Worm (Caenorhabditis elegans) whole organism, L4 larva: ENCODE measurements around the gene F26F2.11.

Source experiments
- F26F4.8 ChIP-seq: fragments of 200-800 bp; sonication (Bioruptor generic); conservative IDR thresholded peaks from 2 replicates; pipeline ENCODE4 v1.3.6; 2022; ENCODE audit warnings: missing genetic modification characterization, missing compliant biosample characterization
- F44E2.7 ChIP-seq: fragments of 200-800 bp; sonication (Bioruptor generic); IDR thresholded peaks from 2 replicates; pipeline ENCODE4 v2.1.2; 2022; ENCODE audit warnings: missing genetic modification characterization, missing compliant biosample characterization
- T20F7.1 ChIP-seq: fragments of 200-800 bp; sonication (Bioruptor generic); optimal IDR thresholded peaks from 2 replicates; lab custom pipeline; 2018; ENCODE audit warnings: mild to moderate bottlenecking, missing genetic modification characterization, missing compliant biosample characterization
- Y48G9A.11 ChIP-seq: fragments of 200-800 bp; sonication (Bioruptor generic); IDR thresholded peaks from 2 replicates; pipeline ENCODE4 v1.3.6; 2022; ENCODE audit warnings: missing genetic modification reagents, missing genetic modification characterization, missing compliant biosample characterization
- Y5F2A.4 ChIP-seq: fragments of 200-800 bp; sonication (Bioruptor generic); optimal IDR thresholded peaks from 2 replicates; lab custom pipeline; 2018; ENCODE audit warnings: mild to moderate bottlenecking, missing genetic modification characterization, missing compliant biosample characterization
- ZK337.2 ChIP-seq: fragments of 200-800 bp; sonication (Bioruptor generic); IDR thresholded peaks from 2 replicates; pipeline ENCODE4 v1.3.6; 2022; ENCODE audit warnings: missing genetic modification reagents, missing genetic modification characterization, missing compliant biosample characterization
- aha-1 ChIP-seq: fragments of 150-350 bp; peaks from one replicate; lab custom pipeline; 2014; ENCODE audit warnings: missing biosample characterization, missing genetic modification characterization
- arid-1 ChIP-seq: fragments of 200-800 bp; sonication (Bioruptor generic); conservative IDR thresholded peaks from 2 replicates; pipeline ENCODE4 v1.3.6; 2022; ENCODE audit warnings: missing genetic modification reagents, missing genetic modification characterization, missing compliant biosample characterization
- attf-4 ChIP-seq: sonication (generic microtip); optimal IDR thresholded peaks from 3 replicates; lab custom pipeline; 2017; ENCODE audit warnings: missing biosample characterization, missing genetic modification characterization
- ceh-28 ChIP-seq: fragments of 150-350 bp; optimal IDR thresholded peaks from 2 replicates; lab custom pipeline; 2014; ENCODE audit warnings: missing biosample characterization, missing genetic modification reagents, missing genetic modification characterization
- ceh-62 ChIP-seq: sonication (generic microtip); optimal IDR thresholded peaks from 2 replicates; lab custom pipeline; 2017; ENCODE audit warnings: missing biosample characterization, missing genetic modification characterization
- ceh-82 ChIP-seq: sonication (generic microtip); optimal IDR thresholded peaks from 2 replicates; lab custom pipeline; 2017; ENCODE audit warnings: missing biosample characterization, missing genetic modification characterization
- daf-19 ChIP-seq: fragments of 200-800 bp; sonication (Bioruptor generic); conservative IDR thresholded peaks from 2 replicates; pipeline ENCODE4 v1.3.6; 2022; ENCODE audit warnings: missing genetic modification characterization, missing compliant biosample characterization
- dpl-1 ChIP-seq: fragments of 150-350 bp; optimal IDR thresholded peaks from 2 replicates; lab custom pipeline; 2014; ENCODE audit warnings: missing biosample characterization, missing genetic modification reagents, missing genetic modification characterization
- duxl-1 ChIP-seq: sonication (generic microtip); optimal IDR thresholded peaks from 2 replicates; lab custom pipeline; 2016; ENCODE audit warnings: mild to moderate bottlenecking, missing genetic modification characterization, moderate library complexity, missing compliant biosample characterization; ENCODE audit not compliant: poor library complexity
- egl-43 ChIP-seq: fragments of 200-800 bp; sonication (Bioruptor generic); IDR thresholded peaks from 2 replicates; pipeline ENCODE4 v1.3.6; 2022; ENCODE audit warnings: missing genetic modification reagents, missing genetic modification characterization, missing compliant biosample characterization
- fkh-10 ChIP-seq: fragments of 150-350 bp; optimal IDR thresholded peaks from 2 replicates; lab custom pipeline; 2014; ENCODE audit warnings: missing biosample characterization, missing genetic modification reagents, missing genetic modification characterization
- hif-1 ChIP-seq, 2 experiments: sonication (generic microtip); optimal IDR thresholded peaks; 2 replicates each; lab custom pipeline; 2016 to 2017; ENCODE audit warnings: missing compliant biosample characterization in 2 of 2, missing genetic modification characterization in 2 of 2, missing genetic modification reagents in 2 of 2, missing genotype in 2 of 2, mild to moderate bottlenecking in 1 of 2
- hlh-11 ChIP-seq: fragments of 200-800 bp; sonication (Bioruptor generic); optimal IDR thresholded peaks from 2 replicates; lab custom pipeline; 2018; ENCODE audit warnings: mild to moderate bottlenecking, missing genetic modification characterization, missing compliant biosample characterization
- hlh-30 ChIP-seq: sonication (generic microtip); optimal IDR thresholded peaks from 2 replicates; lab custom pipeline; 2017; ENCODE audit warnings: antibody characterized with exemption, mild to moderate bottlenecking, missing genetic modification characterization, missing compliant biosample characterization; ENCODE audit not compliant: insufficient read depth
- hmg-1.1 ChIP-seq: fragments of 200-800 bp; sonication (Bioruptor generic); IDR thresholded peaks from 2 replicates; pipeline ENCODE4 v1.3.6; 2022; ENCODE audit warnings: missing genetic modification reagents, missing genetic modification characterization, missing compliant biosample characterization
- jun-1 ChIP-seq: fragments of 150-350 bp; optimal IDR thresholded peaks from 2 replicates; lab custom pipeline; 2014; ENCODE audit warnings: missing biosample characterization, missing genetic modification reagents, missing genetic modification characterization
- lim-7 ChIP-seq: fragments of 200-800 bp; sonication (Bioruptor generic); IDR thresholded peaks from 2 replicates; pipeline ENCODE4 v1.3.6; 2022; ENCODE audit warnings: missing genetic modification characterization, missing compliant biosample characterization
- lin-1 ChIP-seq: fragments of 200-800 bp; sonication (Bioruptor generic); IDR thresholded peaks from 2 replicates; pipeline ENCODE4 v1.3.6; 2022; ENCODE audit warnings: missing genetic modification reagents, missing genetic modification characterization, missing compliant biosample characterization
- lin-13 ChIP-seq: fragments of 150-350 bp; optimal IDR thresholded peaks from 2 replicates; lab custom pipeline; 2014; ENCODE audit warnings: missing biosample characterization, missing genetic modification reagents, missing genetic modification characterization
- lin-29 ChIP-seq: fragments of 200-800 bp; sonication (Bioruptor generic); IDR thresholded peaks from 2 replicates; pipeline ENCODE4 v1.3.6; 2022; ENCODE audit warnings: missing genetic modification reagents, missing genetic modification characterization, missing compliant biosample characterization
- lir-3 ChIP-seq: sonication (generic microtip); optimal IDR thresholded peaks from 2 replicates; lab custom pipeline; 2016; ENCODE audit warnings: mild to moderate bottlenecking, missing genetic modification characterization, missing compliant biosample characterization
- lsy-2 ChIP-seq, 2 experiments: fragments of 150-350 bp in 1 of 2; sonication (generic microtip) in 1 of 2; optimal IDR thresholded peaks; 2 replicates each; lab custom pipeline; 2014 to 2017; ENCODE audit warnings: missing biosample characterization in 2 of 2, missing genetic modification characterization in 2 of 2
- mdl-1 ChIP-seq, 2 experiments: fragments of 150-350 bp in 1 of 2; sonication (generic microtip) in 1 of 2; optimal IDR thresholded peaks; 2 replicates each; lab custom pipeline; 2014 to 2017; ENCODE audit warnings: missing biosample characterization in 2 of 2, missing genetic modification characterization in 2 of 2
- mxl-3 ChIP-seq: fragments of 200-800 bp; sonication (Bioruptor generic); optimal IDR thresholded peaks from 2 replicates; lab custom pipeline; 2018; ENCODE audit warnings: mild to moderate bottlenecking, missing genetic modification characterization, missing compliant biosample characterization
- nhr-10 ChIP-seq: fragments of 150-350 bp; optimal IDR thresholded peaks from 2 replicates; lab custom pipeline; 2014; ENCODE audit warnings: missing biosample characterization, missing genetic modification characterization
- nhr-102 ChIP-seq: sonication (generic microtip); optimal IDR thresholded peaks from 2 replicates; lab custom pipeline; 2016; ENCODE audit warnings: mild to moderate bottlenecking, missing genetic modification characterization, moderate library complexity, missing compliant biosample characterization
- nhr-11 ChIP-seq: fragments of 150-350 bp; optimal IDR thresholded peaks from 2 replicates; lab custom pipeline; 2014; ENCODE audit warnings: missing biosample characterization, missing genetic modification characterization
- nhr-111 ChIP-seq: fragments of 200-800 bp; sonication (Bioruptor generic); optimal IDR thresholded peaks from 2 replicates; lab custom pipeline; 2018; ENCODE audit warnings: mild to moderate bottlenecking, missing genetic modification characterization, missing compliant biosample characterization
- nhr-25 ChIP-seq: sonication (generic microtip); optimal IDR thresholded peaks from 2 replicates; lab custom pipeline; 2017; ENCODE audit warnings: missing genetic modification characterization, mild to moderate bottlenecking, missing compliant biosample characterization, antibody characterized with exemption, moderate library complexity, borderline replicate concordance; ENCODE audit not compliant: insufficient read depth
- nhr-28 ChIP-seq: fragments of 150-350 bp; optimal IDR thresholded peaks from 2 replicates; lab custom pipeline; 2014; ENCODE audit warnings: missing biosample characterization, missing genetic modification characterization
- nhr-6 ChIP-seq: fragments of 150-350 bp; optimal IDR thresholded peaks from 2 replicates; lab custom pipeline; 2014; ENCODE audit warnings: missing biosample characterization, missing genetic modification characterization
- set-16 ChIP-seq: fragments of 200-800 bp; sonication (Bioruptor generic); IDR thresholded peaks from 2 replicates; pipeline ENCODE4 v1.3.6; 2022; ENCODE audit warnings: missing genetic modification reagents, missing genetic modification characterization, missing compliant biosample characterization
- skn-1 ChIP-seq: fragments of 150-350 bp; optimal IDR thresholded peaks from 2 replicates; lab custom pipeline; 2014; ENCODE audit warnings: missing biosample characterization, missing genetic modification characterization
- snpc-1.2 ChIP-seq: fragments of 200-800 bp; sonication (Bioruptor generic); IDR thresholded peaks from 2 replicates; pipeline ENCODE4 v1.3.6; 2022; ENCODE audit warnings: missing genetic modification reagents, missing genetic modification characterization, missing compliant biosample characterization
- snpc-4 ChIP-seq: fragments of 150-350 bp; optimal IDR thresholded peaks from 2 replicates; lab custom pipeline; 2014; ENCODE audit warnings: missing biosample characterization, missing genetic modification characterization
- spr-3 ChIP-seq: fragments of 200-800 bp; sonication (Bioruptor generic); optimal IDR thresholded peaks from 2 replicates; lab custom pipeline; 2018; ENCODE audit warnings: mild to moderate bottlenecking, missing genetic modification characterization, missing compliant biosample characterization
- unc-62 ChIP-seq, 3 experiments: fragments of 150-350 bp in 1 of 3; sonication (generic microtip); optimal IDR thresholded peaks in 2 of 3; peaks in 1 of 3; 1 replicate in 1 of 3; 2 replicates in 2 of 3; lab custom pipeline; 2014 to 2017; ENCODE audit warnings: missing biosample characterization in 3 of 3, missing genetic modification characterization in 3 of 3, missing genetic modification reagents in 3 of 3, missing genotype in 1 of 3
- zfp-2 ChIP-seq: sonication (generic microtip); optimal IDR thresholded peaks from 2 replicates; lab custom pipeline; 2016; ENCODE audit warnings: mild to moderate bottlenecking, missing genetic modification characterization, missing compliant biosample characterization

F26F2.11 gene

ce11 chrV:20603014-20603413 lies 7.5 kb upstream of the F26F2.11 start, which contains the start of gene ttr-11:
ttr-11 (plus strand) TSS chrV:20603314.
- TF ChIP-seq ceh-28 (no peak), lir-3 (no peak), T20F7.1 (no peak), Y5F2A.4 (no peak), unc-62 (GFP tag; optimal IDR thresholded peaks at IDR 0.05 in 1 of 2; lab: Kevin White, UChicago) (peak in 1 of 2 experiments; percentile 14), unc-62 (tag; optimal IDR thresholded peaks at IDR 0.05; lab: Kevin White, UChicago) (no peak), arid-1 (GFP tag; lab: Robert Waterston, UW) (no peak)

ce11 chrV:20600704-20601103 lies 5.2 kb upstream of the F26F2.11 start:
- TF ChIP-seq zfp-2 (tag; lab: Kevin White, UChicago) (no peak), hmg-1.1 (no peak), F44E2.7 (GFP tag; lab: Robert Waterston, UW) (0 out of 2 replicates have a peak, but pooled peaks have one; percentile 31), ceh-82 (tag; lab: Kevin White, UChicago) (no peak), set-16 (peak; percentile 76; the same call in 1 of the 2 replicates), F26F4.8 (no peak)
- TF ChIP-seq, all 104 proteins: peak for 2

ce11 chrV:20599795-20600194 lies 4.2 kb upstream of the F26F2.11 start, which contains the start of gene col-163:
col-163 (plus strand) TSS chrV:20600095.
- TF ChIP-seq nhr-6 (tag; lab: Kevin White, UChicago), result no peak

- TF ChIP-seq egl-43 (no peak), snpc-1.2 (no peak), hlh-11 (tag; lab: Kevin White, UChicago) (no peak), skn-1 (tag; lab: Kevin White, UChicago) (no peak), F44E2.7 (GFP tag; lab: Robert Waterston, UW) (no peak), spr-3 (GFP tag; lab: Kevin White, UChicago) (no peak), snpc-4 (tag; lab: Kevin White, UChicago) (no peak), ZK337.2 (no peak), fkh-10 (no peak), hlh-30 (tag; lab: Kevin White, UChicago) (no peak), nhr-28 (tag; lab: Kevin White, UChicago) (no peak), mxl-3 (GFP tag; lab: Kevin White, UChicago) (no peak), nhr-102 (no peak), attf-4 (tag; lab: Kevin White, UChicago) (no peak), Y48G9A.11 (no peak), nhr-25 (no peak), unc-62 (GFP tag; optimal IDR thresholded peaks at IDR 0.05 in 1 of 2; lab: Kevin White, UChicago) (no peak), unc-62 (tag; optimal IDR thresholded peaks at IDR 0.05; lab: Kevin White, UChicago) (no peak), lsy-2 (tag; optimal IDR thresholded peaks at IDR 0.05; lab: Kevin White, UChicago) (no peak), Y5F2A.4 (no peak)
Observed at ce11 chrV:20597076-20597475, 1.5 kb upstream of the F26F2.11 start, which contains the start of gene F46B3.1. F46B3.1 (minus strand) TSS chrV:20597176.

ce11 chrV:20594746-20595145 lies 807 bp downstream of the F26F2.11 start, which contains the start of gene F26F2.10:
F26F2.10 (minus strand) TSS chrV:20594846.
- TF ChIP-seq duxl-1 (tag; lab: Kevin White, UChicago) (no peak), daf-19 (GFP tag; lab: Robert Waterston, UW) (no peak), dpl-1 (GFP tag; lab: Kevin White, UChicago) (no peak), lin-1 (GFP tag; lab: Robert Waterston, UW) (no peak), ceh-62 (tag; lab: Kevin White, UChicago) (no peak), jun-1 (tag; lab: Kevin White, UChicago) (no peak), nhr-11 (tag; lab: Kevin White, UChicago) (no peak), nhr-111 (no peak), mdl-1 (tag; optimal IDR thresholded peaks at IDR 0.05; lab: Kevin White, UChicago) (no peak), lim-7 (no peak), Y48G9A.11 (no peak), lin-13 (GFP tag; lab: Kevin White, UChicago) (no peak), aha-1 (tag; lab: Kevin White, UChicago) (no peak), nhr-102 (no peak), lin-29 (GFP tag; lab: Robert Waterston, UW) (no peak), nhr-10 (tag; lab: Kevin White, UChicago) (no peak), nhr-6 (tag; lab: Kevin White, UChicago) (no peak), hif-1 (tag; optimal IDR thresholded peaks at IDR 0.05; lab: Kevin White, UChicago) (no peak)
